In genomic region chr3R:11646826-11647225, dm6 we compare ENCODE assay signal across 2 fruit fly cellular contexts.
A peak's percentile ranks its signal among the peaks of the same experiment; 100 is the strongest.
TF ChIP-seq lines count a peak whose summit lies in the region.

No protein-coding gene starts in this region.

TF ChIP-seq in whole organism, embryonic, 481 proteins besides CTCF, POLR2A, EP300 and RAD21 (continued from another document and continues in another):
- TF ChIP-seq ap (GFP tag; IDR thresholded peaks at IDR 0.05; lab: Robert Waterston, UW): no peak
- TF ChIP-seq gro (GFP tag; optimal IDR thresholded peaks at IDR 0.05; lab: Kevin White, UChicago): no peak
- no peak for TF ChIP-seq CG8924 (tag; optimal IDR thresholded peaks at IDR 0.05; lab: Kevin White, UChicago)
- TF ChIP-seq CG10543 (GFP tag; optimal IDR thresholded peaks at IDR 0.05; lab: Kevin White, UChicago): no peak
- TF ChIP-seq tna (GFP tag; IDR thresholded peaks at IDR 0.05; lab: Robert Waterston, UW; ENCODE audit: partially characterized antibody): no peak
- TF ChIP-seq hb (GFP tag; IDR thresholded peaks at IDR 0.05; lab: Robert Waterston, UW; ENCODE audit: partially characterized antibody): no peak
- TF ChIP-seq CG1603 (tag; optimal IDR thresholded peaks at IDR 0.05; lab: Kevin White, UChicago): no peak
- TF ChIP-seq nom (GFP tag; optimal IDR thresholded peaks at IDR 0.05; lab: Kevin White, UChicago): peak; percentile 98
- TF ChIP-seq ham (GFP tag; IDR thresholded peaks at IDR 0.05; lab: Robert Waterston, UW): no peak
- no peak for TF ChIP-seq ash1 (GFP tag; optimal IDR thresholded peaks at IDR 0.05; lab: Kevin White, UChicago)
- TF ChIP-seq Dip2 (GFP tag; IDR thresholded peaks at IDR 0.05; lab: Robert Waterston, UW): no peak
- TF ChIP-seq CG18599 (GFP tag; optimal IDR thresholded peaks at IDR 0.05; lab: Kevin White, UChicago): no peak
- 0 out of 4 replicates have a peak, but pooled peaks have one; percentile 74 for TF ChIP-seq chinmo (GFP tag; IDR thresholded peaks at IDR 0.05; lab: Robert Waterston, UW; ENCODE audit: partially characterized antibody)
- no peak for TF ChIP-seq CG12236 (GFP tag; optimal IDR thresholded peaks at IDR 0.05; lab: Kevin White, UChicago)
- no peak for TF ChIP-seq CG18476 (GFP tag; optimal IDR thresholded peaks at IDR 0.05; lab: Kevin White, UChicago)
- no peak for TF ChIP-seq pzg (GFP tag; optimal IDR thresholded peaks at IDR 0.05; lab: Kevin White, UChicago)
- no peak for TF ChIP-seq gsb-n (tag; optimal IDR thresholded peaks at IDR 0.05; lab: Kevin White, UChicago)
- no peak for TF ChIP-seq CG15011 (GFP tag; optimal IDR thresholded peaks at IDR 0.05; lab: Kevin White, UChicago)
- no peak for TF ChIP-seq D19A (tag; optimal IDR thresholded peaks at IDR 0.05; lab: Kevin White, UChicago)
- TF ChIP-seq eyg (GFP tag; optimal IDR thresholded peaks at IDR 0.05; lab: Kevin White, UChicago): no peak
- TF ChIP-seq CG34422 (GFP tag; IDR thresholded peaks at IDR 0.05; lab: Robert Waterston, UW): peak; percentile 51; the same call in 1 of the 3 replicates
- no peak for TF ChIP-seq ranshi (GFP tag; IDR thresholded peaks at IDR 0.05; lab: Robert Waterston, UW)
- no peak for TF ChIP-seq CG2129 (GFP tag; IDR thresholded peaks at IDR 0.05; lab: Robert Waterston, UW; ENCODE audit: partially characterized antibody)
- no peak for TF ChIP-seq HHEX (GFP tag; optimal IDR thresholded peaks at IDR 0.05; lab: Kevin White, UChicago)
- TF ChIP-seq sqz (GFP tag; optimal IDR thresholded peaks at IDR 0.05; lab: Kevin White, UChicago): peak; percentile 62
- no peak for TF ChIP-seq CG10979 (tag; optimal IDR thresholded peaks at IDR 0.05; lab: Kevin White, UChicago)
- TF ChIP-seq CG3163 (GFP tag; optimal IDR thresholded peaks at IDR 0.05; lab: Kevin White, UChicago): peak; percentile 71
- no peak for TF ChIP-seq CG16863 (GFP tag; optimal IDR thresholded peaks at IDR 0.05; lab: Kevin White, UChicago)
- no peak for TF ChIP-seq onecut (GFP tag; IDR thresholded peaks at IDR 0.05; lab: Robert Waterston, UW)
- TF ChIP-seq CG17385 (GFP tag; optimal IDR thresholded peaks at IDR 0.05; lab: Kevin White, UChicago): no peak
- no peak for TF ChIP-seq CG12219 (GFP tag; optimal IDR thresholded peaks at IDR 0.05; lab: Kevin White, UChicago)
- no peak for TF ChIP-seq vfl (GFP tag; optimal IDR thresholded peaks at IDR 0.05; lab: Kevin White, UChicago)
- no peak for TF ChIP-seq CG14050 (GFP tag; IDR thresholded peaks at IDR 0.05; lab: Robert Waterston, UW)
- no peak for TF ChIP-seq CG6813 (GFP tag; optimal IDR thresholded peaks at IDR 0.05; lab: Kevin White, UChicago)
- TF ChIP-seq Gsc (GFP tag; IDR thresholded peaks at IDR 0.05; lab: Robert Waterston, UW): no peak
- no peak for TF ChIP-seq Six4 (GFP tag; optimal IDR thresholded peaks at IDR 0.05; lab: Kevin White, UChicago)
- no peak for TF ChIP-seq Ssrp (tag; optimal IDR thresholded peaks at IDR 0.05; lab: Kevin White, UChicago)
- no peak for TF ChIP-seq tap (tag; optimal IDR thresholded peaks at IDR 0.05; lab: Kevin White, UChicago)
- no peak for TF ChIP-seq Hmx (GFP tag; optimal IDR thresholded peaks at IDR 0.05; lab: Kevin White, UChicago)
- TF ChIP-seq ac (GFP tag; optimal IDR thresholded peaks at IDR 0.05; lab: Kevin White, UChicago): no peak
- no peak for TF ChIP-seq Bgb (GFP tag; IDR thresholded peaks at IDR 0.05; lab: Robert Waterston, UW; ENCODE audit: partially characterized antibody)
- TF ChIP-seq sima (GFP tag; optimal IDR thresholded peaks at IDR 0.05; lab: Kevin White, UChicago): no peak
- TF ChIP-seq otp (GFP tag; IDR thresholded peaks at IDR 0.05; lab: Robert Waterston, UW): 0 out of 3 replicates have a peak, but pooled peaks have one; percentile 4
- 0 out of 2 replicates have a peak, but pooled peaks have one; percentile 31 for TF ChIP-seq hbn (GFP tag; IDR thresholded peaks at IDR 0.05; lab: Robert Waterston, UW; ENCODE audit: partially characterized antibody)
- 0 out of 3 replicates have a peak, but pooled peaks have one; percentile 42 for TF ChIP-seq CG2199 (GFP tag; IDR thresholded peaks at IDR 0.05; lab: Robert Waterston, UW)
- no peak for TF ChIP-seq Doc3 (GFP tag; IDR thresholded peaks at IDR 0.05; lab: Robert Waterston, UW; ENCODE audit: partially characterized antibody)
- TF ChIP-seq crol (GFP tag; IDR thresholded peaks at IDR 0.05; lab: Robert Waterston, UW): no peak
- TF ChIP-seq Xbp1 (GFP tag; optimal IDR thresholded peaks at IDR 0.05; lab: Kevin White, UChicago): no peak
- no peak for TF ChIP-seq CG15601 (tag; optimal IDR thresholded peaks at IDR 0.05; lab: Kevin White, UChicago)
- TF ChIP-seq ttk (GFP tag; IDR thresholded peaks at IDR 0.05; lab: Robert Waterston, UW): no peak
- no peak for TF ChIP-seq Sry-δ (GFP tag; optimal IDR thresholded peaks at IDR 0.05; lab: Kevin White, UChicago)
- no peak for TF ChIP-seq mam (GFP tag; optimal IDR thresholded peaks at IDR 0.05; lab: Kevin White, UChicago)
- no peak for TF ChIP-seq CG18619 (GFP tag; optimal IDR thresholded peaks at IDR 0.05; lab: Kevin White, UChicago)
- peak; percentile 51 for TF ChIP-seq Deaf1 (tag; optimal IDR thresholded peaks at IDR 0.05; lab: Kevin White, UChicago)
- TF ChIP-seq kah (GFP tag; optimal IDR thresholded peaks at IDR 0.05; lab: Kevin White, UChicago): no peak
- no peak for TF ChIP-seq pita (GFP tag; optimal IDR thresholded peaks at IDR 0.05; lab: Kevin White, UChicago)
- peak; percentile 20; the same call in 1 of the 2 replicates for TF ChIP-seq CG13287 (GFP tag; IDR thresholded peaks at IDR 0.05; lab: Robert Waterston, UW; ENCODE audit: partially characterized antibody)
- no peak for TF ChIP-seq CG9215 (GFP tag; IDR thresholded peaks at IDR 0.05; lab: Robert Waterston, UW)
- 0 out of 2 replicates have a peak, but pooled peaks have one; percentile 23 for TF ChIP-seq Drgx (GFP tag; IDR thresholded peaks at IDR 0.05; lab: Robert Waterston, UW)
- no peak for TF ChIP-seq CG30020 (tag; optimal IDR thresholded peaks at IDR 0.05; lab: Kevin White, UChicago)
- TF ChIP-seq CG4328 (GFP tag; optimal IDR thresholded peaks at IDR 0.05; lab: Kevin White, UChicago): no peak
- no peak for TF ChIP-seq CG11696 (GFP tag; IDR thresholded peaks at IDR 0.05; lab: Robert Waterston, UW)
- no peak for TF ChIP-seq ci (GFP tag; IDR thresholded peaks at IDR 0.05; lab: Robert Waterston, UW)
- TF ChIP-seq crc (GFP tag; optimal IDR thresholded peaks at IDR 0.05; lab: Kevin White, UChicago): no peak
- no peak for TF ChIP-seq fru (optimal IDR thresholded peaks at IDR 0.05; lab: Kevin White, UChicago)
- TF ChIP-seq HmgD (GFP tag; optimal IDR thresholded peaks at IDR 0.05; lab: Kevin White, UChicago): no peak

TF ChIP-seq in whole organism, prepupa, 60 proteins besides CTCF, POLR2A, EP300 and RAD21 (continued from another document):
- TF ChIP-seq CG10669 (GFP tag; optimal IDR thresholded peaks at IDR 0.05; lab: Kevin White, UChicago): peak; percentile 71
- TF ChIP-seq CG11902 (GFP tag; optimal IDR thresholded peaks at IDR 0.05; lab: Kevin White, UChicago): no peak
- peak; percentile 92 for TF ChIP-seq CG9139 (GFP tag; optimal IDR thresholded peaks at IDR 0.05; lab: Kevin White, UChicago)
- no peak for TF ChIP-seq Ets21C (GFP tag; optimal IDR thresholded peaks at IDR 0.05; lab: Kevin White, UChicago)
- peak; percentile 71 for TF ChIP-seq CG1621 (tag; optimal IDR thresholded peaks at IDR 0.05; lab: Kevin White, UChicago)
- TF ChIP-seq CG15336 (GFP tag; IDR thresholded peaks at IDR 0.05; lab: Robert Waterston, UW): peak; percentile 74; the same call in 1 of the 2 replicates
- TF ChIP-seq dsx (GFP tag; optimal IDR thresholded peaks at IDR 0.05; lab: Kevin White, UChicago; ENCODE audit: poor library complexity, severe bottlenecking): peak; percentile 52
- no peak for TF ChIP-seq Smox (GFP tag; optimal IDR thresholded peaks at IDR 0.05; lab: Kevin White, UChicago)
- peak; percentile 94 to 97 for TF ChIP-seq ss (GFP tag; optimal IDR thresholded peaks at IDR 0.05; lab: Kevin White, UChicago)
- TF ChIP-seq CG11762 (GFP tag; optimal IDR thresholded peaks at IDR 0.05; lab: Kevin White, UChicago; ENCODE audit: insufficient read depth): peak; percentile 27
- TF ChIP-seq Eip93F (GFP tag; optimal IDR thresholded peaks at IDR 0.05; lab: Kevin White, UChicago): no peak
- TF ChIP-seq CG10631 (GFP tag; optimal IDR thresholded peaks at IDR 0.05; lab: Kevin White, UChicago): no peak
- no peak for TF ChIP-seq fkh (GFP tag; optimal IDR thresholded peaks at IDR 0.05; lab: Kevin White, UChicago)
- TF ChIP-seq CG32006 (GFP tag; optimal IDR thresholded peaks at IDR 0.05; lab: Kevin White, UChicago): no peak
- TF ChIP-seq CG6808 (GFP tag; optimal IDR thresholded peaks at IDR 0.05; lab: Kevin White, UChicago): peak; percentile 92
- no peak for TF ChIP-seq CG31627 (GFP tag; optimal IDR thresholded peaks at IDR 0.05; lab: Kevin White, UChicago)
- peak; percentile 42 for TF ChIP-seq Ets96B (tag; optimal IDR thresholded peaks at IDR 0.05; lab: Kevin White, UChicago)
- TF ChIP-seq CG16779 (tag; optimal IDR thresholded peaks at IDR 0.05; lab: Kevin White, UChicago): peak; percentile 82
- no peak for TF ChIP-seq OdsH (GFP tag; optimal IDR thresholded peaks at IDR 0.05; lab: Kevin White, UChicago)
- TF ChIP-seq Hr38 (GFP tag; optimal IDR thresholded peaks at IDR 0.05; lab: Kevin White, UChicago): no peak
- peak; percentile 9 for TF ChIP-seq Sox14 (GFP tag; optimal IDR thresholded peaks at IDR 0.05; lab: Kevin White, UChicago)
- TF ChIP-seq Hr4 (GFP tag; optimal IDR thresholded peaks at IDR 0.05; lab: Kevin White, UChicago): no peak
- no peak for TF ChIP-seq CG6792 (GFP tag; optimal IDR thresholded peaks at IDR 0.05; lab: Kevin White, UChicago)
- peak; percentile 78 for TF ChIP-seq spab (GFP tag; optimal IDR thresholded peaks at IDR 0.05; lab: Kevin White, UChicago)
- no peak; the same call in 1 of the 2 replicates for TF ChIP-seq CG11294 (GFP tag; IDR thresholded peaks at IDR 0.05; lab: Robert Waterston, UW)
- TF ChIP-seq eg (GFP tag; IDR thresholded peaks at IDR 0.05; lab: Robert Waterston, UW): peak; percentile 87
- peak; percentile 47 for TF ChIP-seq CG3032 (tag; optimal IDR thresholded peaks at IDR 0.05; lab: Kevin White, UChicago)
- no peak for TF ChIP-seq CG4318 (GFP tag; optimal IDR thresholded peaks at IDR 0.05; lab: Kevin White, UChicago)
- TF ChIP-seq salr (GFP tag; optimal IDR thresholded peaks at IDR 0.05; lab: Kevin White, UChicago): no peak
